Worm (Caenorhabditis elegans) whole organism, young adult: Measurements from ENCODE around the gene Y7A5A.1.
A peak's percentile ranks its signal among the peaks of the same experiment; 100 is the strongest.

ENCODE experiments used
- attf-5 ChIP-seq: fragments of 200-800 bp; sonication (Bioruptor generic); optimal IDR thresholded peaks from 2 replicates; lab custom pipeline; 2018; ENCODE audit warnings: mild to moderate bottlenecking, missing genetic modification characterization, missing compliant biosample characterization
- ceh-79 ChIP-seq: sonication (generic microtip); optimal IDR thresholded peaks from 2 replicates; lab custom pipeline; 2017; ENCODE audit warnings: mild to moderate bottlenecking, missing genetic modification characterization, missing compliant biosample characterization
- lin-26 ChIP-seq: fragments of 200-800 bp; sonication (Bioruptor generic); IDR thresholded peaks from 2 replicates; pipeline ENCODE4 v1.3.6; 2022; ENCODE audit warnings: missing genetic modification reagents, missing genetic modification characterization, missing compliant biosample characterization
- lsl-1 ChIP-seq: fragments of 200-800 bp; sonication (Bioruptor generic); optimal IDR thresholded peaks from 2 replicates; lab custom pipeline; 2018; ENCODE audit warnings: mild to moderate bottlenecking, missing genetic modification characterization, moderate library complexity, missing compliant biosample characterization
- nhr-80 ChIP-seq: sonication (generic microtip); optimal IDR thresholded peaks from 2 replicates; lab custom pipeline; 2016; ENCODE audit warnings: missing genetic modification characterization, missing compliant biosample characterization
- nhr-90 ChIP-seq: sonication (generic microtip); optimal IDR thresholded peaks from 2 replicates; lab custom pipeline; 2016; ENCODE audit warnings: missing genotype, mild to moderate bottlenecking, missing genetic modification characterization, missing compliant biosample characterization
- sptf-2 ChIP-seq: fragments of 200-800 bp; sonication (Bioruptor generic); optimal IDR thresholded peaks from 2 replicates; lab custom pipeline; 2018; ENCODE audit warnings: mild to moderate bottlenecking, missing genetic modification characterization, missing compliant biosample characterization

- TF ChIP-seq ceh-79 (tag; lab: Kevin White, UChicago), result no peak
- peak; percentile 35; the same call in 1 of the 2 replicates for TF ChIP-seq lin-26
- no peak for TF ChIP-seq nhr-90 (tag; lab: Kevin White, UChicago)
- no peak for TF ChIP-seq nhr-80 (tag; lab: Kevin White, UChicago)
- TF ChIP-seq lsl-1, result no peak
- no peak for TF ChIP-seq sptf-2 (GFP tag; lab: Kevin White, UChicago)
- no peak for TF ChIP-seq attf-5 (GFP tag; lab: Kevin White, UChicago)
Measured at ce11 chrX:15747814-15748213, 23.5 kb downstream of the Y7A5A.1 start.
